Fruit fly (Drosophila melanogaster): ENCODE measurements around the gene CG9837.

The CG9837 gene

DNA sequence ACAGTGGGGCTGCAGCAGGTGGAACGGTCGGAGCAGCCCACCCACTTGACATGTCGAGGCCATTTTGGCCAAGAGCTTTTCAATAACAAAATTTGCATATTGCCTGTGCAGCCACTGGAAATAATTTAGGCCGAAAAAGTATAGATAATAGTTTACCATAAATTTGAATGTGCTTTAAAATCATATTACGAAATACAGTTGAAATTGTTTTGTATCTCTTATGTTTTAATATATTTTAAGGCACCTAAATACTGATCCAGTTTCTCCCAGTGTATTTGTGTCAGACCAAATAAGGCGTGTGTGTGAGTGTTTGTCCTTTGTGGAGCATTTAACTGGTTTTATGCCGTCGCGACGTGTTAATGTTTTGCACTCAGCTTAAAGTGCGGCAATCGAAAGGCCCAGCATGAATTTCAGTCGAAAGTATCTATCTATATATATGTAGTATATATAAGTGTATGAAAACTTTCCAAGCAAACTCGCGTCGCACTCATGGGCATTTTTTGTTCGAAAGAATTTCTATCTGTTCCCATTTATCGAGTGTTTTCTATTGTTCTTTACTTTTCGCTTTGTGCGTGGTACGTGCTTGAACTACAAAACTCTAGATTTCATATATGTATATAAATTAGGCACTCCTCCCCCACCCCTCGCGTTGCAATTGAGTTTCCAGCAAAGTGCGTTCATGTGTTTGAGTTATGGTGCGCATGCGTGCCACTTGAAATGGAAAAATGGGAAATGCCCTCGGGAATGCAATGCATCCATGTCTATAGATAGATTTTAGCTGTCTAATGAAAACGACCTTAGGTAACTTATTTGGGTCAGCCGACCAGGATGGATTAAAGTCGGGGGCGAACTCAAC is 36.2 kb upstream of the CG9837 start:
- TF ChIP-seq usp (GFP tag; optimal IDR thresholded peaks at IDR 0.05) (no peak), CG8478 (optimal IDR thresholded peaks at IDR 0.05) (no peak), Dll (optimal IDR thresholded peaks at IDR 0.05) (no peak), EcR (GFP tag; optimal IDR thresholded peaks at IDR 0.05) (no peak), pan (optimal IDR thresholded peaks at IDR 0.05) (no peak), psq (optimal IDR thresholded peaks at IDR 0.05) (no peak)

DNA sequence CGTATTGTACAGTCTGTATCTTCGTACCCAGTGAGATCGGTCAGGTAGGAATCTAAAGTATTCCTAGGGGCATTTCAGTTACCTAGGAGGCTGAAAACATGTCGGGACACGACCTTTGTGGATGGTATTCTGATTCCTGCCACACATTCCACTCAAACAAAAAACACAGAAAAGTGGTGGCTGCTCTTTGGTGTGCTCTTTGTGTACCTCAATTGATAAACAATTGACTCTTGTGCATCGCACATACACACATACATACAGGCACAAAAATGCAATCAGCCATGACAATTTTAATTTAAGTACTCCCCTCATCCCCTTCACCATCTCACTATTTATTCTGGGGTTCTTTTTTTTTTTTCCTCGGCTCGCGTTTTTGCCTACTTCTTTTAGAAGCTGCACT is 34.8 kb upstream of the CG9837 start:
- no peak for TF ChIP-seq CG8478 (optimal IDR thresholded peaks at IDR 0.05)
- no peak for TF ChIP-seq usp (GFP tag; optimal IDR thresholded peaks at IDR 0.05)
- TF ChIP-seq pan (optimal IDR thresholded peaks at IDR 0.05), result no peak
- TF ChIP-seq EcR (GFP tag; optimal IDR thresholded peaks at IDR 0.05), result no peak

- TF ChIP-seq pan (optimal IDR thresholded peaks at IDR 0.05) (no peak), EcR (GFP tag; optimal IDR thresholded peaks at IDR 0.05) (no peak), psq (optimal IDR thresholded peaks at IDR 0.05) (no peak), CG8478 (optimal IDR thresholded peaks at IDR 0.05) (no peak), Dll (optimal IDR thresholded peaks at IDR 0.05) (no peak), usp (GFP tag; optimal IDR thresholded peaks at IDR 0.05) (no peak)
Measured at dm6 chr3R:8847096-8847639, 33.8 kb upstream of the CG9837 start.

DNA sequence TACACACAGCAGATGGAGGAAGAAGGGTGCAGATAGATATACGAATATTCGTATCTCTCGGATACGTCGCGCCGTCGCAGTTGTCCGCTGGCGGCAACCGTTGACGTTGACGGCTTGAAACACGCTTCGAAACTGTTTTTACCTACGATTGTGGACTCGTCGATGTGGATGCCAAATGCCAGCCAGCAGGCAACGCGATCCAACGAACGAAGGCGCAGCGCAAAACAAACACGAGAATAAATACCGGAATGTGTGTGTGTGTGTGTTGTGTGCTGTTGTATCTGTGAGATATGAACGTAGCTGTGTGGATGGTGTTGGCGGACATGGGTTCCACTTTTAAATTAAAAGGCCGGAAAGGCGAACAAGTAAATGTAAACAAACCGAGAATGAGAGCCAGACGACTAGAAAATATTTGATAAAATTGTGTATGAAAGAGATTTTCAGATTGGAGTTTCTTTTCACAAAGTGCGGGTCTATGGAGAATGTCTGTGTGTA is 32.8 kb upstream of the CG9837 start:
- no peak for TF ChIP-seq EcR (GFP tag; optimal IDR thresholded peaks at IDR 0.05)
- TF ChIP-seq usp (GFP tag; optimal IDR thresholded peaks at IDR 0.05), result no peak
- no peak for TF ChIP-seq pan (optimal IDR thresholded peaks at IDR 0.05)
- no peak for TF ChIP-seq psq (optimal IDR thresholded peaks at IDR 0.05)
- no peak for TF ChIP-seq Dll (optimal IDR thresholded peaks at IDR 0.05)
- no peak for TF ChIP-seq CG8478 (optimal IDR thresholded peaks at IDR 0.05)

DNA sequence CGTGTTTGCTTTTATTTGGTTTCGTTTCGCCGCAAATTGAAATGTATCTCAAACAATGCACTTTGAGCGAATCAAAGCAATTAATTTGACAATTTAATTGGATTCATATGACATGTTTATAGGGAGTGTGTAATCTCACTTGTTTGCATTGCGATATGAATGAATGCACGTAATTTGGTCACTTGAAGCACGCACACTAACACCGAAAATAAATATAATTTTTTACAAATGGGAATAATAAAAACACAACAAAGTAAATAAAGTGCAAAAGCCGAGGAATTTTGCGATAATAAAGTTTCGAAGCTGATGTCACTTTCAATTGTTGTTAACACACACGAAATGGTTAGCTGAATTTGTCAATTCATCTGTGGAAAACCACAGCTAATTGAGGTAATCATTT is 31.6 kb upstream of the CG9837 start:
- TF ChIP-seq psq (optimal IDR thresholded peaks at IDR 0.05) (no peak), usp (GFP tag; optimal IDR thresholded peaks at IDR 0.05) (no peak), EcR (GFP tag; optimal IDR thresholded peaks at IDR 0.05) (no peak)

- no peak for TF ChIP-seq psq (optimal IDR thresholded peaks at IDR 0.05)
- no peak for TF ChIP-seq EcR (GFP tag; optimal IDR thresholded peaks at IDR 0.05)
- TF ChIP-seq pan (optimal IDR thresholded peaks at IDR 0.05), result no peak
- TF ChIP-seq CG8478 (optimal IDR thresholded peaks at IDR 0.05), result no peak
- TF ChIP-seq Dll (optimal IDR thresholded peaks at IDR 0.05), result no peak
Measured at dm6 chr3R:8843942-8844637, 30.7 kb upstream of the CG9837 start.

DNA sequence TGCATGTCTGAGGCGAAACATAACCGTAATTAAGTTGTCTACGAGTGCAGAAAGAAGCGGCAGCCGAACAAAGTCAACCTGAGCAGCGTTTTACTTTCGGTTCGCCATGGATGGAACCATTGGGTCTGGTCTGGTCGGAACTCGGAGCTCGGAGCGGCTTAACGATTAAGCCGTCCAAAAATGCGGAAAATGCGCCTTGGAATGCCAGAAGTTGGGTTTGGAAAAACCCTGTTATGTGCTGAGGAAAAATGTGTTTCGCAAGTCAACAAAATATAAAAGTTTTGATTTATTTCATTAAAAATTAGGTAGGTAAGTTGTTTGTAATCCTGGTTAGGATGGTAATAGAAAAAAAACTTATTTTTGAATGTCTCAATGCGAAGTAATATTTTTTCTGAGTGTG is 28.2 kb upstream of the CG9837 start:
- TF ChIP-seq pan (optimal IDR thresholded peaks at IDR 0.05), result no peak
- TF ChIP-seq EcR (GFP tag; optimal IDR thresholded peaks at IDR 0.05), result no peak
- TF ChIP-seq psq (optimal IDR thresholded peaks at IDR 0.05), result no peak
- TF ChIP-seq usp (GFP tag; optimal IDR thresholded peaks at IDR 0.05), result no peak
- TF ChIP-seq CG8478 (optimal IDR thresholded peaks at IDR 0.05), result no peak

- TF ChIP-seq EcR (GFP tag; optimal IDR thresholded peaks at IDR 0.05) (no peak), usp (GFP tag; optimal IDR thresholded peaks at IDR 0.05) (no peak), pan (optimal IDR thresholded peaks at IDR 0.05) (no peak)
Measured at dm6 chr3R:8841038-8841437, 27.7 kb upstream of the CG9837 start.

DNA sequence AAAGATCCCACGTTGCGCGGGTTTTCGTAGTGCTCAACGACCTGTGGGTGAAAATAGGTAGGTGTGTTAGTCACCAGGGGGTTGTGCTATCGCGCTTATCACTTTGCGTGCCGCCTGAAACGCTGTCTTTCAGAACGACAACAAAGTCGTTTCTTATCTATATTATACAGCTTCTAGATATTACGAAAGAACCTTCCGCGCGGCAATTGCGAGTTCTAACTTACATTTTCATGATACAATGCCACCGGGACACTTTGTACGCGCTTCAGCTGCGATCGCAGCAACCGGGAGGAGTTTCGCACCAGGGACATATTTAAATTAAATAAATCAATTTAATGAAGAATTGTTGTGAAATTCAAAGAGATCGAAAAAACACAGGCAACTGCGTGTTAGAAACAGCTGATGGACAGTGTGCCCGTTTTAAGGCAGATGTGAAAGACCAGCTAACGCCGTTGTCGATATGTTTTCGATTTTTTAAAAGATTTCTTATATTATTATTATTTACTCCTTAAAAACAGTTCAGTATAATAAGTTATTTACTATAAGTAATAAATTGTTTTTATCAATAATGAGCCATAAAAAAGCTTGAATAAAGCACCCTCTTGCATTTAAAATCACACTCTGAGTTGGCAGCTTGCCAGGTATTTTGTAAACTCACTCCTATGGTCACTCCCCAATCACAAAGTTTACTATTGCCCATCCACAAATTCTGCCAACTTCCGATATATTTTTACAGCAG is 10.6 kb upstream of the CG9837 start, which contains the start of the genes IscU and CG8379:
IscU (minus strand) TSS at position 417 of the 739 bp plus-strand sequence.
CG8379 (plus strand) TSS at position 651 of the 739 bp plus-strand sequence.
- TF ChIP-seq Dll (optimal IDR thresholded peaks at IDR 0.05), result no peak
- TF ChIP-seq pan (optimal IDR thresholded peaks at IDR 0.05), result no peak
- no peak for TF ChIP-seq CG8478 (optimal IDR thresholded peaks at IDR 0.05)
- TF ChIP-seq EcR (GFP tag; optimal IDR thresholded peaks at IDR 0.05), result no peak
- TF ChIP-seq psq (optimal IDR thresholded peaks at IDR 0.05), result no peak
- TF ChIP-seq usp (GFP tag; optimal IDR thresholded peaks at IDR 0.05), result no peak

- no peak for TF ChIP-seq EcR (GFP tag; optimal IDR thresholded peaks at IDR 0.05)
- no peak for TF ChIP-seq pan (optimal IDR thresholded peaks at IDR 0.05)
- TF ChIP-seq usp (GFP tag; optimal IDR thresholded peaks at IDR 0.05), result no peak
- TF ChIP-seq Dll (optimal IDR thresholded peaks at IDR 0.05), result no peak
- no peak for TF ChIP-seq CG8478 (optimal IDR thresholded peaks at IDR 0.05)
- TF ChIP-seq psq (optimal IDR thresholded peaks at IDR 0.05), result no peak
Measured at dm6 chr3R:8822919-8823318, 9.5 kb upstream of the CG9837 start.

DNA sequence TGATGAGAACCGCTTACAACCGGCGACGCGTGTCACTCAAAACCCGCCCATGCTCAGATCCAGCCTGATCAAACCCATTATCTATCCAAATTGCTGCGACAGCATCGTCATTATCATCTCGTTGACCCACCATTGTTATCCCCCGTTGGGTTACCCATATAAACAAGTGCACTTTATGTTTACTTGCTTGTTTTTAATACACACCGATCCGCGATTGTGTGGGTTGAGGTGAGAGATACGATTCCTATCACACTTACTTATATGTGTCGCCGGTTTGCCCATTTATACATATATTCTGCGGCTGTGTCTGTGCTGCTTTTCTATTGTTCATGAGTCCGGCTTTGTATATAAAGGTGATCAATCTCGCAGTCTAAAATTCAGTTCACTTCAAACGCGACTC is 8.2 kb upstream of the CG9837 start, which contains the start of gene CG8369:
CG8369 (plus strand) TSS at position 386 of the 400 bp plus-strand sequence.
- TF ChIP-seq CG8478 (optimal IDR thresholded peaks at IDR 0.05) (no peak), EcR (GFP tag; optimal IDR thresholded peaks at IDR 0.05) (no peak), usp (GFP tag; optimal IDR thresholded peaks at IDR 0.05) (no peak), pan (optimal IDR thresholded peaks at IDR 0.05) (no peak), Dll (optimal IDR thresholded peaks at IDR 0.05) (no peak), psq (optimal IDR thresholded peaks at IDR 0.05) (no peak)
